Comparison of ENCODE assay signal across 3 fruit fly cellular contexts in genomic region chrX:5419905-5420567, dm6.
TF ChIP-seq lines count a peak whose summit lies in the region.

No protein-coding gene starts in this region.

- no peak for TF ChIP-seq CTCF in whole organism, embryonic (GFP tag; optimal IDR thresholded peaks at IDR 0.05; lab: Kevin White, UChicago)

TF ChIP-seq in whole organism, embryonic, 481 proteins besides CTCF, POLR2A, EP300 and RAD21:
- TF ChIP-seq Bgb (GFP tag; IDR thresholded peaks at IDR 0.05; lab: Robert Waterston, UW; ENCODE audit: partially characterized antibody) (no peak), sens (GFP tag; lab: Kevin White, UChicago) (peak; percentile 64), ranshi (GFP tag; IDR thresholded peaks at IDR 0.05; lab: Robert Waterston, UW) (no peak), Usf (GFP tag; optimal IDR thresholded peaks at IDR 0.05; lab: Kevin White, UChicago) (no peak), Trl (optimal IDR thresholded peaks at IDR 0.05; lab: Kevin White, UChicago) (peak in 1 of 2 experiments; percentile 42), Trl (GFP tag; optimal IDR thresholded peaks at IDR 0.05; lab: Kevin White, UChicago) (no peak), twi (tag; optimal IDR thresholded peaks at IDR 0.05; lab: Kevin White, UChicago) (peak; percentile 27), Med (GFP tag; lab: Kevin White, UChicago) (peak; percentile 63), E2f2 (GFP tag; IDR thresholded peaks at IDR 0.05; lab: Robert Waterston, UW) (no peak), Adf1 (GFP tag; IDR thresholded peaks at IDR 0.05; lab: Robert Waterston, UW) (0 out of 2 replicates have a peak, but pooled peaks have one; percentile 2), bigmax (GFP tag; optimal IDR thresholded peaks at IDR 0.05; lab: Kevin White, UChicago) (peak; percentile 90), CG4360 (GFP tag; IDR thresholded peaks at IDR 0.05; lab: Robert Waterston, UW) (peak; percentile 60), cg (GFP tag; optimal IDR thresholded peaks at IDR 0.05; lab: Kevin White, UChicago) (peak; percentile 81), CG17612 (GFP tag; IDR thresholded peaks at IDR 0.05; lab: Robert Waterston, UW) (no peak), zen2 (GFP tag; IDR thresholded peaks at IDR 0.05; lab: Robert Waterston, UW; ENCODE audit: partially characterized antibody) (no peak), Pdp1 (GFP tag; optimal IDR thresholded peaks at IDR 0.05; lab: Kevin White, UChicago) (peak in 1 of 2 experiments; percentile 96), CG34422 (GFP tag; IDR thresholded peaks at IDR 0.05; lab: Robert Waterston, UW) (peak; percentile 55; the same call in 1 of the 3 replicates), YL-1 (GFP tag; optimal IDR thresholded peaks at IDR 0.05; lab: Kevin White, UChicago) (peak; percentile 56), Lpt (GFP tag; optimal IDR thresholded peaks at IDR 0.05; lab: Kevin White, UChicago) (no peak), jumu (GFP tag; optimal IDR thresholded peaks at IDR 0.05; lab: Kevin White, UChicago) (no peak), Tbp (GFP tag; optimal IDR thresholded peaks at IDR 0.05; lab: Kevin White, UChicago) (no peak), CG2678 (tag; optimal IDR thresholded peaks at IDR 0.05; lab: Kevin White, UChicago) (no peak), CG14014 (GFP tag; IDR thresholded peaks at IDR 0.05; lab: Robert Waterston, UW) (peak; percentile 5; the same call in 1 of the 2 replicates)

TF ChIP-seq in whole organism, prepupa, 60 proteins besides CTCF, POLR2A, EP300 and RAD21:
- peak; percentile 1 for TF ChIP-seq Sox14 (GFP tag; optimal IDR thresholded peaks at IDR 0.05; lab: Kevin White, UChicago)
- TF ChIP-seq Hr39 (GFP tag; optimal IDR thresholded peaks at IDR 0.05; lab: Kevin White, UChicago): no peak
- no peak for TF ChIP-seq acj6 (GFP tag; optimal IDR thresholded peaks at IDR 0.05; lab: Kevin White, UChicago)
- TF ChIP-seq vri (GFP tag; optimal IDR thresholded peaks at IDR 0.05; lab: Kevin White, UChicago): peak; percentile 69
- TF ChIP-seq Eip75B (GFP tag; optimal IDR thresholded peaks at IDR 0.05; lab: Kevin White, UChicago): no peak
- no peak for TF ChIP-seq esn (GFP tag; optimal IDR thresholded peaks at IDR 0.05; lab: Kevin White, UChicago)

TF ChIP-seq in whole organism, wandering third instar larva, 38 proteins besides CTCF, POLR2A, EP300 and RAD21:
- TF ChIP-seq Myc (optimal IDR thresholded peaks at IDR 0.05; lab: Kevin White, UChicago): peak; percentile 11
- TF ChIP-seq Rel (GFP tag; optimal IDR thresholded peaks at IDR 0.05; lab: Kevin White, UChicago): no peak
- TF ChIP-seq Rel (tag; optimal IDR thresholded peaks at IDR 0.05; lab: Kevin White, UChicago): peak; percentile 20
- no peak for TF ChIP-seq h (GFP tag; optimal IDR thresholded peaks at IDR 0.05; lab: Kevin White, UChicago)
- TF ChIP-seq OdsH (GFP tag; optimal IDR thresholded peaks at IDR 0.05; lab: Kevin White, UChicago): no peak
- no peak for TF ChIP-seq GATAd (GFP tag; optimal IDR thresholded peaks at IDR 0.05; lab: Kevin White, UChicago)
- TF ChIP-seq Hr78 (GFP tag; optimal IDR thresholded peaks at IDR 0.05; lab: Kevin White, UChicago): no peak
- no peak for TF ChIP-seq Jra (GFP tag; optimal IDR thresholded peaks at IDR 0.05; lab: Kevin White, UChicago)
- TF ChIP-seq jim (GFP tag; optimal IDR thresholded peaks at IDR 0.05; lab: Kevin White, UChicago): no peak
- TF ChIP-seq Abd-B (GFP tag; optimal IDR thresholded peaks at IDR 0.05; lab: Kevin White, UChicago): no peak
